Worm (Caenorhabditis elegans) whole organism, L1 larva: ENCODE measurements around the gene F25A2.1.

ENCODE experiments used
- ama-1 ChIP-seq: fragments of 150-350 bp; optimal IDR thresholded peaks from 2 replicates; lab custom pipeline; 2014
- ceh-8 ChIP-seq: fragments of 200-800 bp; sonication (Bioruptor generic); optimal IDR thresholded peaks from 2 replicates; lab custom pipeline; 2018; ENCODE audit warnings: mild to moderate bottlenecking, missing genetic modification characterization, moderate library complexity, missing compliant biosample characterization
- ceh-82 ChIP-seq, 3 experiments: fragments of 150-350 bp in 1 of 3; sonication (generic microtip) in 2 of 3; optimal IDR thresholded peaks; 2 replicates each; lab custom pipeline; 2014 to 2017; ENCODE audit warnings: missing biosample characterization in 3 of 3, missing genetic modification characterization in 3 of 3
- ceh-88 ChIP-seq: fragments of 200-800 bp; sonication (Bioruptor generic); IDR thresholded peaks from 2 replicates; pipeline ENCODE4 v1.3.6; 2022; ENCODE audit warnings: missing genetic modification characterization, missing compliant biosample characterization
- efl-1 ChIP-seq, 4 experiments: fragments of 150-350 bp; optimal IDR thresholded peaks in 3 of 4; peaks in 1 of 4; 1 replicate in 1 of 4; 2 replicates in 3 of 4; lab custom pipeline; 2014; ENCODE audit warnings: missing biosample characterization in 2 of 4, missing genetic modification characterization in 2 of 4, missing genetic modification reagents in 2 of 4
- ets-5 ChIP-seq: fragments of 200-800 bp; sonication (Bioruptor generic); IDR thresholded peaks from 2 replicates; pipeline ENCODE4 v1.3.6; 2022; ENCODE audit warnings: missing genetic modification characterization, missing compliant biosample characterization
- fkh-10 ChIP-seq: sonication (generic microtip); optimal IDR thresholded peaks from 2 replicates; lab custom pipeline; 2017; ENCODE audit warnings: missing biosample characterization, missing genetic modification reagents, missing genetic modification characterization
- fkh-8 ChIP-seq: sonication (generic microtip); optimal IDR thresholded peaks from 2 replicates; lab custom pipeline; 2016; ENCODE audit warnings: mild to moderate bottlenecking, missing genetic modification characterization, missing compliant biosample characterization
- fos-1 ChIP-seq: fragments of 150-350 bp; optimal IDR thresholded peaks from 2 replicates; lab custom pipeline; 2014; ENCODE audit warnings: missing biosample characterization, missing genetic modification characterization
- hlh-4 ChIP-seq: sonication (generic microtip); optimal IDR thresholded peaks from 2 replicates; lab custom pipeline; 2016; ENCODE audit warnings: mild to moderate bottlenecking, missing genetic modification characterization, missing compliant biosample characterization
- hpl-2 ChIP-seq: fragments of 150-350 bp; optimal IDR thresholded peaks from 2 replicates; lab custom pipeline; 2014; ENCODE audit warnings: missing biosample characterization, missing genetic modification reagents, missing genetic modification characterization
- irx-1 ChIP-seq: sonication (generic microtip); optimal IDR thresholded peaks from 2 replicates; lab custom pipeline; 2016; ENCODE audit warnings: missing genetic modification characterization, missing compliant biosample characterization
- isw-1 ChIP-seq: fragments of 200-800 bp; sonication (Bioruptor generic); IDR thresholded peaks from 2 replicates; pipeline ENCODE4 v1.3.6; 2022; ENCODE audit warnings: missing genetic modification characterization, missing compliant biosample characterization
- lin-13 ChIP-seq: fragments of 150-350 bp; optimal IDR thresholded peaks from 2 replicates; lab custom pipeline; 2014; ENCODE audit warnings: missing biosample characterization, missing genetic modification reagents, missing genetic modification characterization
- lin-14 ChIP-seq: fragments of 200-800 bp; sonication (Bioruptor generic); optimal IDR thresholded peaks from 2 replicates; lab custom pipeline; 2018; ENCODE audit warnings: mild to moderate bottlenecking, missing genetic modification characterization, moderate library complexity, missing compliant biosample characterization
- lsy-2 ChIP-seq, 2 experiments: fragments of 150-350 bp; optimal IDR thresholded peaks; 2 replicates each; lab custom pipeline; 2014; ENCODE audit warnings: missing biosample characterization in 2 of 2, missing genetic modification characterization in 2 of 2
- mdl-1 ChIP-seq, 2 experiments: fragments of 150-350 bp; optimal IDR thresholded peaks; 2 replicates each; lab custom pipeline; 2014 to 2017; ENCODE audit warnings: missing biosample characterization in 2 of 2, missing genetic modification characterization in 2 of 2, inconsistent platforms in 1 of 2
- mep-1 ChIP-seq: fragments of 150-350 bp; optimal IDR thresholded peaks from 2 replicates; lab custom pipeline; 2014; ENCODE audit warnings: missing biosample characterization, missing genetic modification characterization
- nhr-12 ChIP-seq: sonication (generic microtip); optimal IDR thresholded peaks from 2 replicates; lab custom pipeline; 2017; ENCODE audit warnings: missing biosample characterization, missing genetic modification characterization
- nhr-19 ChIP-seq: fragments of 200-800 bp; sonication (Bioruptor generic); conservative IDR thresholded peaks from 2 replicates; pipeline ENCODE4 v1.3.6; 2022; ENCODE audit warnings: missing genetic modification characterization, missing compliant biosample characterization
- nhr-237 ChIP-seq: fragments of 150-350 bp; optimal IDR thresholded peaks from 2 replicates; lab custom pipeline; 2014; ENCODE audit warnings: missing biosample characterization, missing genetic modification characterization
- nhr-28 ChIP-seq: fragments of 150-350 bp; optimal IDR thresholded peaks from 2 replicates; lab custom pipeline; 2014; ENCODE audit warnings: missing biosample characterization, missing genetic modification characterization
- nhr-71 ChIP-seq: sonication (generic microtip); optimal IDR thresholded peaks from 2 replicates; lab custom pipeline; 2016; ENCODE audit warnings: mild to moderate bottlenecking, missing genetic modification characterization, moderate library complexity, missing compliant biosample characterization
- nhr-84 ChIP-seq: sonication (generic microtip); optimal IDR thresholded peaks from 2 replicates; lab custom pipeline; 2017; ENCODE audit warnings: missing biosample characterization, missing genetic modification characterization
- nhr-90 ChIP-seq: sonication (generic microtip); optimal IDR thresholded peaks from 2 replicates; lab custom pipeline; 2016; ENCODE audit warnings: mild to moderate bottlenecking, missing genetic modification characterization, missing compliant biosample characterization; ENCODE audit not compliant: poor library complexity
- rnt-1 ChIP-seq: sonication (generic microtip); optimal IDR thresholded peaks from 2 replicates; lab custom pipeline; 2016; ENCODE audit warnings: mild to moderate bottlenecking, missing genetic modification characterization, moderate library complexity, missing compliant biosample characterization
- skn-1 ChIP-seq: fragments of 150-350 bp; optimal IDR thresholded peaks from 2 replicates; lab custom pipeline; 2014; ENCODE audit warnings: missing biosample characterization, missing genetic modification characterization
- snu-23 ChIP-seq: sonication (generic microtip); optimal IDR thresholded peaks from 2 replicates; lab custom pipeline; 2016; ENCODE audit warnings: missing genetic modification characterization, missing compliant biosample characterization
- tbx-2 ChIP-seq: sonication (generic microtip); optimal IDR thresholded peaks from 2 replicates; lab custom pipeline; 2016; ENCODE audit warnings: missing genetic modification characterization, missing compliant biosample characterization
- unc-130 ChIP-seq: fragments of 150-350 bp; optimal IDR thresholded peaks from 2 replicates; lab custom pipeline; 2017; ENCODE audit warnings: missing biosample characterization, missing genetic modification characterization, inconsistent platforms
- unc-30 ChIP-seq: sonication (generic microtip); optimal IDR thresholded peaks from 2 replicates; lab custom pipeline; 2017; ENCODE audit warnings: missing biosample characterization, missing genetic modification characterization
- unc-86 ChIP-seq: sonication (generic microtip); optimal IDR thresholded peaks from 2 replicates; lab custom pipeline; 2016; ENCODE audit warnings: missing genetic modification characterization, missing compliant biosample characterization
- vab-15 ChIP-seq: sonication (generic microtip); optimal IDR thresholded peaks from 2 replicates; lab custom pipeline; 2017; ENCODE audit warnings: missing genotype, mild to moderate bottlenecking, missing genetic modification characterization, missing compliant biosample characterization
- zag-1 ChIP-seq: fragments of 150-350 bp; optimal IDR thresholded peaks from 2 replicates; lab custom pipeline; 2014; ENCODE audit warnings: missing biosample characterization, missing genetic modification characterization

F25A2.1 gene

ce11 chrV:1227756-1228665 is 48.6 kb downstream of the F25A2.1 start:
- TF ChIP-seq unc-86 (tag; lab: Kevin White, UChicago), result no peak
- no peak for TF ChIP-seq zag-1
- no peak for TF ChIP-seq tbx-2 (tag; lab: Kevin White, UChicago)
- TF ChIP-seq fkh-8 (tag; lab: Kevin White, UChicago), result no peak
- no peak for TF ChIP-seq vab-15 (tag; lab: Kevin White, UChicago)
- TF ChIP-seq efl-1 (optimal IDR thresholded peaks at IDR 0.05; lab: Kevin White, UChicago), result no peak
- TF ChIP-seq efl-1 (GFP tag; optimal IDR thresholded peaks at IDR 0.05 in 1 of 2; lab: Kevin White, UChicago), result peak in 1 of 2 experiments; percentile 36
- TF ChIP-seq mep-1 (tag; lab: Kevin White, UChicago), result no peak
- no peak for TF ChIP-seq ceh-82 (tag; optimal IDR thresholded peaks at IDR 0.05; lab: Kevin White, UChicago)
- no peak for TF ChIP-seq skn-1 (tag; lab: Kevin White, UChicago)
- TF ChIP-seq fos-1 (tag; lab: Kevin White, UChicago), result no peak
- TF ChIP-seq hlh-4, result no peak
- peak; percentile 10 for TF ChIP-seq lin-14 (GFP tag; lab: Kevin White, UChicago)
- TF ChIP-seq nhr-28, result no peak
- TF ChIP-seq ama-1 (lab: Kevin White, UChicago), result no peak
- no peak for TF ChIP-seq nhr-237 (tag; lab: Kevin White, UChicago)
- TF ChIP-seq fkh-10 (GFP tag; lab: Kevin White, UChicago), result peak; percentile 36
- TF ChIP-seq ets-5, result no peak
- TF ChIP-seq irx-1 (tag; lab: Kevin White, UChicago), result no peak

ce11 chrV:1228884-1229662 is 49.7 kb downstream of the F25A2.1 start:
- TF ChIP-seq mdl-1 (tag; optimal IDR thresholded peaks at IDR 0.05; lab: Kevin White, UChicago) (peak in 1 of 2 experiments; percentile 27), rnt-1 (peak; percentile 71), irx-1 (tag; lab: Kevin White, UChicago) (no peak), nhr-237 (tag; lab: Kevin White, UChicago) (no peak), nhr-71 (tag; lab: Kevin White, UChicago) (peak; percentile 53), ets-5 (no peak), efl-1 (optimal IDR thresholded peaks at IDR 0.05; lab: Kevin White, UChicago) (no peak), efl-1 (GFP tag; optimal IDR thresholded peaks at IDR 0.05 in 1 of 2; lab: Kevin White, UChicago) (peak in 1 of 2 experiments; percentile 42), unc-130 (peak; percentile 36), isw-1 (GFP tag; lab: Robert Waterston, UW) (no peak), ceh-8 (GFP tag; lab: Kevin White, UChicago) (no peak), lsy-2 (tag; optimal IDR thresholded peaks at IDR 0.05; lab: Kevin White, UChicago) (peak in 1 of 2 experiments; percentile 36), lin-14 (GFP tag; lab: Kevin White, UChicago) (peak; percentile 88), nhr-19 (GFP tag; lab: Robert Waterston, UW) (peak; percentile 20; the same call in 1 of the 2 replicates), unc-30 (no peak), snu-23 (GFP tag; lab: Kevin White, UChicago) (no peak), ceh-88 (GFP tag; lab: Robert Waterston, UW) (no peak)
- TF ChIP-seq, all 84 proteins: peak for 8

- TF ChIP-seq ets-5 (no peak), mdl-1 (tag; optimal IDR thresholded peaks at IDR 0.05; lab: Kevin White, UChicago) (no peak), nhr-12 (no peak), nhr-84 (tag; lab: Kevin White, UChicago) (no peak), lin-13 (no peak), nhr-90 (no peak), hpl-2 (GFP tag; lab: Kevin White, UChicago) (no peak), vab-15 (tag; lab: Kevin White, UChicago) (no peak)
- TF ChIP-seq, all 84 proteins: peak for 0
Observed at ce11 chrV:1230540-1230939, 51.2 kb downstream of the F25A2.1 start.
